Worm (Caenorhabditis elegans) whole organism, L2 larva: ENCODE data around the gene ZK616.3.

Source experiments
- ZK546.5 ChIP-seq: sonication (generic microtip); optimal IDR thresholded peaks from 2 replicates; lab custom pipeline; 2017; ENCODE audit warnings: missing biosample characterization, missing genetic modification characterization
- ama-1 ChIP-seq: fragments of 150-350 bp; optimal IDR thresholded peaks from 2 replicates; lab custom pipeline; 2018; ENCODE audit warnings: inconsistent platforms
- blmp-1 ChIP-seq: sonication (generic microtip); optimal IDR thresholded peaks from 2 replicates; lab custom pipeline; 2017; ENCODE audit warnings: missing genetic modification characterization, mild to moderate bottlenecking, missing compliant biosample characterization, antibody characterized with exemption, moderate library complexity; ENCODE audit not compliant: insufficient read depth
- egl-27 ChIP-seq: sonication (generic microtip); optimal IDR thresholded peaks from 3 replicates; lab custom pipeline; 2017; ENCODE audit warnings: missing biosample characterization, missing genetic modification reagents, missing genetic modification characterization
- lsy-2 ChIP-seq, 2 experiments: fragments of 150-350 bp in 1 of 2; sonication (generic microtip) in 1 of 2; optimal IDR thresholded peaks; 2 replicates each; lab custom pipeline; 2014 to 2017; ENCODE audit warnings: missing biosample characterization in 2 of 2, missing genetic modification characterization in 2 of 2
- mdl-1 ChIP-seq, 2 experiments: fragments of 150-350 bp in 1 of 2; sonication (generic microtip) in 1 of 2; optimal IDR thresholded peaks; 2 replicates each; lab custom pipeline; 2017; ENCODE audit warnings: missing biosample characterization in 2 of 2, missing genetic modification characterization in 2 of 2
- nhr-11 ChIP-seq: fragments of 150-350 bp; optimal IDR thresholded peaks from 2 replicates; lab custom pipeline; 2014; ENCODE audit warnings: missing biosample characterization, missing genetic modification characterization
- nhr-237 ChIP-seq: fragments of 150-350 bp; optimal IDR thresholded peaks from 2 replicates; lab custom pipeline; 2014; ENCODE audit warnings: missing biosample characterization, missing genetic modification characterization
- nhr-25 ChIP-seq: fragments of 150-350 bp; sonication (generic microtip); optimal IDR thresholded peaks from 3 replicates; lab custom pipeline; 2014; ENCODE audit warnings: missing biosample characterization, missing genetic modification characterization
- nhr-6 ChIP-seq: fragments of 150-350 bp; optimal IDR thresholded peaks from 2 replicates; lab custom pipeline; 2014; ENCODE audit warnings: missing biosample characterization, missing genetic modification characterization
- peb-1 ChIP-seq: fragments of 150-350 bp; optimal IDR thresholded peaks from 2 replicates; lab custom pipeline; 2014; ENCODE audit warnings: missing biosample characterization, missing genetic modification characterization
- skn-1 ChIP-seq: sonication (generic microtip); optimal IDR thresholded peaks from 2 replicates; lab custom pipeline; 2017; ENCODE audit warnings: missing biosample characterization, missing genetic modification characterization
- zag-1 ChIP-seq: fragments of 150-350 bp; optimal IDR thresholded peaks from 2 replicates; lab custom pipeline; 2014; ENCODE audit warnings: missing biosample characterization, missing genetic modification characterization

DNA sequence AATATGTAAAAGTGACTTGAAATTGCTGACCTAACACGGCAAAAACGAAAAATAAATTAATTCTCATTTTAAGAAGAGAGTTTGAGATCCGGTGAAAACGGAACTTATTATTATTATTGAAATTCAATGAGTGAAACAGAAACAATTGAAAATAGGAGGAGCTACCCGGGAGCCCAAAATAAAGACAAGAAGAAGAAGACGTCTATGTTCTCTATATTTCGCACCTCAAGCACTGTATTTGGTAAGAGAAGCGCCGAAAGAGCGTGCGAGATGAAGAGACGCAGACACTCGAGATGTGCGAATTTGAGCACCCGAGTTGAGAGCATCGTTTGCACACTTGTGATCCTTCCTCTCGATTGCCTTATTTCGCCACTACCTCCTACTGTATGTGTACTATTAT is 18.8 kb downstream of the ZK616.3 start, which contains the start of gene spp-7:
- TF ChIP-seq nhr-6 (no peak), nhr-11 (tag; lab: Kevin White, UChicago) (no peak), zag-1 (tag; lab: Kevin White, UChicago) (no peak), egl-27 (tag; lab: Kevin White, UChicago) (no peak), ZK546.5 (tag; lab: Kevin White, UChicago) (no peak), ama-1 (lab: Kevin White, UChicago) (no peak), peb-1 (tag; lab: Kevin White, UChicago) (no peak), nhr-25 (no peak), mdl-1 (tag; optimal IDR thresholded peaks at IDR 0.05; lab: Kevin White, UChicago) (no peak), blmp-1 (tag; lab: Kevin White, UChicago) (no peak), skn-1 (tag; lab: Kevin White, UChicago) (no peak), nhr-237 (no peak), lsy-2 (tag; optimal IDR thresholded peaks at IDR 0.05; lab: Kevin White, UChicago) (no peak)
